Worm (Caenorhabditis elegans) whole organism, L1 larva: Measurements from ENCODE around the gene lmd-4.

Experiments
- C16A3.4 ChIP-seq: fragments of 150-350 bp; optimal IDR thresholded peaks from 2 replicates; lab custom pipeline; 2014; ENCODE audit warnings: missing biosample characterization, missing genetic modification characterization
- aha-1 ChIP-seq: fragments of 150-350 bp; optimal IDR thresholded peaks from 2 replicates; lab custom pipeline; 2014; ENCODE audit warnings: missing biosample characterization, missing genetic modification characterization
- aly-2 ChIP-seq: fragments of 150-350 bp; optimal IDR thresholded peaks from 2 replicates; lab custom pipeline; 2014; ENCODE audit warnings: missing biosample characterization, missing genetic modification characterization
- ceh-63 ChIP-seq: fragments of 200-800 bp; sonication (Bioruptor generic); optimal IDR thresholded peaks from 2 replicates; lab custom pipeline; 2018; ENCODE audit warnings: mild to moderate bottlenecking, missing genetic modification characterization, missing compliant biosample characterization
- ceh-8 ChIP-seq: fragments of 200-800 bp; sonication (Bioruptor generic); optimal IDR thresholded peaks from 2 replicates; lab custom pipeline; 2018; ENCODE audit warnings: mild to moderate bottlenecking, missing genetic modification characterization, moderate library complexity, missing compliant biosample characterization
- ceh-82 ChIP-seq, 3 experiments: fragments of 150-350 bp in 1 of 3; sonication (generic microtip) in 2 of 3; optimal IDR thresholded peaks; 2 replicates each; lab custom pipeline; 2014 to 2017; ENCODE audit warnings: missing biosample characterization in 3 of 3, missing genetic modification characterization in 3 of 3
- ceh-88 ChIP-seq: fragments of 200-800 bp; sonication (Bioruptor generic); IDR thresholded peaks from 2 replicates; pipeline ENCODE4 v1.3.6; 2022; ENCODE audit warnings: missing genetic modification characterization, missing compliant biosample characterization
- ces-1 ChIP-seq: fragments of 150-350 bp; optimal IDR thresholded peaks from 2 replicates; lab custom pipeline; 2014; ENCODE audit warnings: missing biosample characterization, missing genetic modification reagents, missing genetic modification characterization
- dpl-1 ChIP-seq, 3 experiments: fragments of 150-350 bp in 2 of 3; sonication (generic microtip) in 1 of 3; optimal IDR thresholded peaks; 2 replicates each; lab custom pipeline; 2014 to 2017; ENCODE audit warnings: missing biosample characterization in 3 of 3, missing genetic modification characterization in 3 of 3, missing genetic modification reagents in 3 of 3
- dsc-1 ChIP-seq: sonication (generic microtip); optimal IDR thresholded peaks from 2 replicates; lab custom pipeline; 2016; ENCODE audit warnings: mild to moderate bottlenecking, missing genetic modification characterization, missing compliant biosample characterization
- efl-3 ChIP-seq: fragments of 200-800 bp; sonication (Bioruptor generic); optimal IDR thresholded peaks from 2 replicates; lab custom pipeline; 2018; ENCODE audit warnings: mild to moderate bottlenecking, missing genetic modification characterization, missing compliant biosample characterization
- elt-2 ChIP-seq: sonication (generic microtip); optimal IDR thresholded peaks from 2 replicates; lab custom pipeline; 2016; ENCODE audit warnings: missing genetic modification characterization, mild to moderate bottlenecking, inconsistent platforms, missing compliant biosample characterization, missing genetic modification reagents
- elt-3 ChIP-seq, 6 experiments: fragments of 150-350 bp in 1 of 6; sonication (generic microtip); optimal IDR thresholded peaks; 2 replicates each; lab custom pipeline; 2017 to 2018; ENCODE audit warnings: missing biosample characterization in 6 of 6, missing genetic modification characterization in 6 of 6, inconsistent platforms in 1 of 6
- fkh-10 ChIP-seq: sonication (generic microtip); optimal IDR thresholded peaks from 2 replicates; lab custom pipeline; 2017; ENCODE audit warnings: missing biosample characterization, missing genetic modification reagents, missing genetic modification characterization
- fkh-4 ChIP-seq: sonication (generic microtip); optimal IDR thresholded peaks from 2 replicates; lab custom pipeline; 2016; ENCODE audit warnings: missing compliant biosample characterization, missing genetic modification characterization, borderline replicate concordance
- fkh-8 ChIP-seq: sonication (generic microtip); optimal IDR thresholded peaks from 2 replicates; lab custom pipeline; 2016; ENCODE audit warnings: mild to moderate bottlenecking, missing genetic modification characterization, missing compliant biosample characterization
- fos-1 ChIP-seq: fragments of 150-350 bp; optimal IDR thresholded peaks from 2 replicates; lab custom pipeline; 2014; ENCODE audit warnings: missing biosample characterization, missing genetic modification characterization
- irx-1 ChIP-seq: sonication (generic microtip); optimal IDR thresholded peaks from 2 replicates; lab custom pipeline; 2016; ENCODE audit warnings: missing genetic modification characterization, missing compliant biosample characterization
- isw-1 ChIP-seq: fragments of 200-800 bp; sonication (Bioruptor generic); IDR thresholded peaks from 2 replicates; pipeline ENCODE4 v1.3.6; 2022; ENCODE audit warnings: missing genetic modification characterization, missing compliant biosample characterization
- jun-1 ChIP-seq: fragments of 150-350 bp; optimal IDR thresholded peaks from 2 replicates; lab custom pipeline; 2014; ENCODE audit warnings: missing biosample characterization, missing genetic modification reagents, missing genetic modification characterization
- lin-14 ChIP-seq: fragments of 200-800 bp; sonication (Bioruptor generic); optimal IDR thresholded peaks from 2 replicates; lab custom pipeline; 2018; ENCODE audit warnings: mild to moderate bottlenecking, missing genetic modification characterization, moderate library complexity, missing compliant biosample characterization
- lin-35 ChIP-seq, 2 experiments: fragments of 150-350 bp; optimal IDR thresholded peaks; 2 replicates each; lab custom pipeline; 2014; ENCODE audit warnings: missing biosample characterization in 2 of 2, missing genetic modification characterization in 2 of 2, missing genetic modification reagents in 2 of 2
- lin-39 ChIP-seq: fragments of 150-350 bp; optimal IDR thresholded peaks from 2 replicates; lab custom pipeline; 2014; ENCODE audit warnings: missing biosample characterization, missing genetic modification reagents, missing genetic modification characterization
- lsy-2 ChIP-seq, 2 experiments: fragments of 150-350 bp; optimal IDR thresholded peaks; 2 replicates each; lab custom pipeline; 2014; ENCODE audit warnings: missing biosample characterization in 2 of 2, missing genetic modification characterization in 2 of 2
- mab-9 ChIP-seq: fragments of 200-800 bp; sonication (Bioruptor generic); IDR thresholded peaks from 2 replicates; pipeline ENCODE4 v1.3.6; 2022; ENCODE audit warnings: missing genetic modification reagents, missing genetic modification characterization, missing compliant biosample characterization
- nhr-11 ChIP-seq: fragments of 150-350 bp; optimal IDR thresholded peaks from 2 replicates; lab custom pipeline; 2014; ENCODE audit warnings: missing biosample characterization, missing genetic modification characterization
- nhr-19 ChIP-seq: fragments of 200-800 bp; sonication (Bioruptor generic); conservative IDR thresholded peaks from 2 replicates; pipeline ENCODE4 v1.3.6; 2022; ENCODE audit warnings: missing genetic modification characterization, missing compliant biosample characterization
- nhr-28 ChIP-seq: fragments of 150-350 bp; optimal IDR thresholded peaks from 2 replicates; lab custom pipeline; 2014; ENCODE audit warnings: missing biosample characterization, missing genetic modification characterization
- nhr-77 ChIP-seq: fragments of 150-350 bp; optimal IDR thresholded peaks from 2 replicates; lab custom pipeline; 2014; ENCODE audit warnings: missing biosample characterization, missing genetic modification characterization
- nhr-85 ChIP-seq: sonication (generic microtip); peaks from one replicate; lab custom pipeline; 2016; ENCODE audit warnings: missing genetic modification characterization, inconsistent platforms, missing compliant biosample characterization
- nhr-90 ChIP-seq: sonication (generic microtip); optimal IDR thresholded peaks from 2 replicates; lab custom pipeline; 2016; ENCODE audit warnings: mild to moderate bottlenecking, missing genetic modification characterization, missing compliant biosample characterization; ENCODE audit not compliant: poor library complexity
- rnt-1 ChIP-seq: sonication (generic microtip); optimal IDR thresholded peaks from 2 replicates; lab custom pipeline; 2016; ENCODE audit warnings: mild to moderate bottlenecking, missing genetic modification characterization, moderate library complexity, missing compliant biosample characterization
- skn-1 ChIP-seq: fragments of 150-350 bp; optimal IDR thresholded peaks from 2 replicates; lab custom pipeline; 2014; ENCODE audit warnings: missing biosample characterization, missing genetic modification characterization
- sox-4 ChIP-seq: sonication (generic microtip); optimal IDR thresholded peaks from 2 replicates; lab custom pipeline; 2016; ENCODE audit warnings: missing genetic modification characterization, missing compliant biosample characterization
- sup-37 ChIP-seq: fragments of 200-800 bp; sonication (Bioruptor generic); optimal IDR thresholded peaks from 2 replicates; lab custom pipeline; 2018; ENCODE audit warnings: mild to moderate bottlenecking, missing genetic modification characterization, missing compliant biosample characterization
- unc-130 ChIP-seq: fragments of 150-350 bp; optimal IDR thresholded peaks from 2 replicates; lab custom pipeline; 2017; ENCODE audit warnings: missing biosample characterization, missing genetic modification characterization, inconsistent platforms
- unc-30 ChIP-seq: sonication (generic microtip); optimal IDR thresholded peaks from 2 replicates; lab custom pipeline; 2017; ENCODE audit warnings: missing biosample characterization, missing genetic modification characterization
- unc-86 ChIP-seq: sonication (generic microtip); optimal IDR thresholded peaks from 2 replicates; lab custom pipeline; 2016; ENCODE audit warnings: missing genetic modification characterization, missing compliant biosample characterization
- unc-98 ChIP-seq: fragments of 200-800 bp; sonication (Bioruptor generic); IDR thresholded peaks from 2 replicates; pipeline ENCODE4 v1.3.6; 2022; ENCODE audit warnings: missing genetic modification characterization, missing compliant biosample characterization
- vab-15 ChIP-seq: sonication (generic microtip); optimal IDR thresholded peaks from 2 replicates; lab custom pipeline; 2017; ENCODE audit warnings: missing genotype, mild to moderate bottlenecking, missing genetic modification characterization, missing compliant biosample characterization
- xbp-1 ChIP-seq: sonication (generic microtip); optimal IDR thresholded peaks from 2 replicates; lab custom pipeline; 2016; ENCODE audit warnings: missing genetic modification characterization, missing compliant biosample characterization
- zip-4 ChIP-seq: fragments of 200-800 bp; sonication (Bioruptor generic); optimal IDR thresholded peaks from 2 replicates; lab custom pipeline; 2018; ENCODE audit warnings: mild to moderate bottlenecking, missing genetic modification characterization, moderate library complexity, missing compliant biosample characterization
- ztf-11 ChIP-seq, 2 experiments: sonication (generic microtip); optimal IDR thresholded peaks; 2 replicates each; lab custom pipeline; 2016 to 2017; ENCODE audit warnings: missing genetic modification characterization in 2 of 2, missing biosample characterization in 1 of 2, missing compliant biosample characterization in 1 of 2

The lmd-4 gene

ce11 chrV:7332253-7332652 lies 11.4 kb upstream of the lmd-4 start, which contains the start of gene F10G2.1:
Gene F10G2.1 (plus strand): TSS chrV:7332553.
- TF ChIP-seq vab-15 (tag; lab: Kevin White, UChicago) (no peak), lin-39 (tag; lab: Kevin White, UChicago) (no peak)

ce11 chrV:7330868-7331267 lies 10.1 kb upstream of the lmd-4 start, which contains the start of gene F10G2.2:
Gene F10G2.2 (plus strand): TSS chrV:7331168.
- no peak for TF ChIP-seq ceh-82 (tag; optimal IDR thresholded peaks at IDR 0.05; lab: Kevin White, UChicago)
- TF ChIP-seq xbp-1 (tag; lab: Kevin White, UChicago) = no peak
- no peak for TF ChIP-seq nhr-19 (GFP tag; lab: Robert Waterston, UW)
- TF ChIP-seq lin-35 (GFP tag; optimal IDR thresholded peaks at IDR 0.05; lab: Kevin White, UChicago) = no peak
- no peak for TF ChIP-seq sox-4 (tag; lab: Kevin White, UChicago)
- TF ChIP-seq nhr-11 (tag; lab: Kevin White, UChicago) = no peak
- TF ChIP-seq nhr-77 (tag; lab: Kevin White, UChicago) = no peak
- TF ChIP-seq fkh-8 (tag; lab: Kevin White, UChicago) = no peak
- TF ChIP-seq nhr-85 (tag; lab: Kevin White, UChicago) = no peak
- no peak for TF ChIP-seq isw-1 (GFP tag; lab: Robert Waterston, UW)
- TF ChIP-seq unc-86 (tag; lab: Kevin White, UChicago) = no peak
- TF ChIP-seq unc-30 = no peak
- TF ChIP-seq ztf-11 (tag; optimal IDR thresholded peaks at IDR 0.05; lab: Kevin White, UChicago) = no peak
- TF ChIP-seq nhr-90 (tag; lab: Kevin White, UChicago) = no peak

- no peak for TF ChIP-seq fkh-10 (GFP tag; lab: Kevin White, UChicago)
- no peak for TF ChIP-seq zip-4
- no peak for TF ChIP-seq isw-1 (GFP tag; lab: Robert Waterston, UW)
- TF ChIP-seq aha-1 (tag; lab: Kevin White, UChicago) = no peak
- no peak for TF ChIP-seq lin-14 (GFP tag; lab: Kevin White, UChicago)
- no peak for TF ChIP-seq fos-1
- TF ChIP-seq ceh-88 (GFP tag; lab: Robert Waterston, UW) = no peak
- no peak for TF ChIP-seq sup-37 (GFP tag; lab: Kevin White, UChicago)
- TF ChIP-seq nhr-11 (tag; lab: Kevin White, UChicago) = no peak
- no peak for TF ChIP-seq fkh-4 (tag; lab: Kevin White, UChicago)
- TF ChIP-seq unc-86 (tag; lab: Kevin White, UChicago) = no peak
- no peak for TF ChIP-seq C16A3.4 (tag; lab: Kevin White, UChicago)
- no peak for TF ChIP-seq dsc-1 (tag; lab: Kevin White, UChicago)
- TF ChIP-seq ceh-63 = no peak
- no peak for TF ChIP-seq irx-1 (tag; lab: Kevin White, UChicago)
- no peak for TF ChIP-seq lsy-2 (tag; optimal IDR thresholded peaks at IDR 0.05; lab: Kevin White, UChicago)
Observed at ce11 chrV:7328092-7328491, 7.3 kb upstream of the lmd-4 start, which contains the start of gene clec-7. Gene clec-7 (plus strand): TSS chrV:7328392.

ce11 chrV:7326928-7327327 lies 6.1 kb upstream of the lmd-4 start, which contains the start of gene F10G2.4:
Gene F10G2.4 (plus strand): TSS chrV:7327228.
- TF ChIP-seq mab-9 (GFP tag; lab: Robert Waterston, UW) = no peak
- TF ChIP-seq unc-30 = no peak
- no peak for TF ChIP-seq nhr-90 (tag; lab: Kevin White, UChicago)
- TF ChIP-seq dpl-1 (GFP tag; optimal IDR thresholded peaks at IDR 0.05; lab: Kevin White, UChicago) = no peak
- no peak for TF ChIP-seq aly-2 (tag; lab: Kevin White, UChicago)
- no peak for TF ChIP-seq skn-1 (tag; lab: Kevin White, UChicago)
- TF ChIP-seq unc-86 (tag; lab: Kevin White, UChicago) = no peak
- TF ChIP-seq efl-3 (GFP tag; lab: Kevin White, UChicago) = no peak
- TF ChIP-seq unc-130 (tag; lab: Kevin White, UChicago) = no peak
- no peak for TF ChIP-seq rnt-1
- TF ChIP-seq lin-14 (GFP tag; lab: Kevin White, UChicago) = no peak
- TF ChIP-seq lin-35 (GFP tag; optimal IDR thresholded peaks at IDR 0.05; lab: Kevin White, UChicago) = no peak
- no peak for TF ChIP-seq jun-1
- no peak for TF ChIP-seq ces-1
- no peak for TF ChIP-seq ceh-8 (GFP tag; lab: Kevin White, UChicago)
- no peak for TF ChIP-seq nhr-28 (tag; lab: Kevin White, UChicago)
- TF ChIP-seq unc-98 = no peak
- TF ChIP-seq isw-1 (GFP tag; lab: Robert Waterston, UW) = no peak
- no peak for TF ChIP-seq elt-3 (tag; optimal IDR thresholded peaks at IDR 0.05; lab: Kevin White, UChicago)
- no peak for TF ChIP-seq elt-2 (tag; lab: Kevin White, UChicago)
